Worm (Caenorhabditis elegans): Measurements from ENCODE around the gene str-25.

DNA sequence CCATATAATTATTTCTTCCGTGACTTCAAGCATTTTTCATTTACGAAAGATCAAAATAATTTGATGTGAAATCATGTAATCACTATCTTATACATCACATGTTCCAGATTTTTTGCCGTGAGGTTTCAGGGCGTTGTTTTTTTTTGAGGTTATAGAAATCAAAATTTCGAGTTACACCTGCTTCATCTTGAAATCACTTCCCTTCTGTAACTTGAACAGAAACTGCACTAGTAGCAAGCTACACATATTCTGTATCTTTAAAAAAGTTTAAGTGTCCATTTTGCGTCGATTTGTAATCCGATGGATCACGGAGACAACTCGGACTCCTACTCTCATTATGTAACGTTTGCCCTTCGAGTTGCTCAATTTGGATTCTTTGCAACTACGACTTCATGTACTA, 24.8 kb upstream of the str-25 start, which contains the start of gene F22B8.3:
- TF ChIP-seq lsy-2 (tag; optimal IDR thresholded peaks at IDR 0.05) (no peak), sptf-1 (tag; optimal IDR thresholded peaks at IDR 0.05) (no peak), elt-1 (tag; optimal IDR thresholded peaks at IDR 0.05; ENCODE audit: borderline replicate concordance, insufficient read depth) (no peak), mep-1 (tag; optimal IDR thresholded peaks at IDR 0.05) (no peak), lin-13 (tag; optimal IDR thresholded peaks at IDR 0.05) (no peak), bed-3 (GFP tag; optimal IDR thresholded peaks at IDR 0.05) (no peak), snpc-4 (tag; optimal IDR thresholded peaks at IDR 0.05) (no peak), nhr-28 (tag; optimal IDR thresholded peaks at IDR 0.05) (no peak), nhr-237 (tag; optimal IDR thresholded peaks at IDR 0.05) (no peak), unc-39 (tag; optimal IDR thresholded peaks at IDR 0.05) (no peak), nhr-12 (tag; optimal IDR thresholded peaks at IDR 0.05) (no peak), hlh-1 (tag; optimal IDR thresholded peaks at IDR 0.05) (no peak), ztf-11 (tag; optimal IDR thresholded peaks at IDR 0.05) (no peak), ces-1 (GFP tag; optimal IDR thresholded peaks at IDR 0.05) (no peak)
